Worm (Caenorhabditis elegans): Measurements from ENCODE around the gene Y43F8B.29.

Gene Y43F8B.29

DNA sequence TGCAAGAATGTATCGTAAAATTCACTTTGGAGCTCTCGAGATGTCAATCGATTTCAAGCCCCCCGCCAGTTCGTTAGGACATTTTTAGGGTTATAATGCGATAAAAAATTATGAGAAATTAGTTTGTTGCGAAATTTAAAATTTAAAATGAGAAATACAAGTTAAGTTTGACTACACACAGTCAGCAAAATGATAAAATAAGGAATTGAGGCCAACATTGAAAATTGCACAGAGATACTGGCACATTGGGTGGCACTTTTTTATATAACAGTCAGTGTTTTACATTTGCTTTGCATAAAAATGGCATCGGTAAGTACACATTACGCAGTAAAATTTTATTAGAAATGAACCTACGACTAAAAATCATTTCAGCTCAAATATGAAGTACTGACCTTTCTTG, 23.3 kb upstream of the Y43F8B.29 start, which contains the start of gene Y43F8B.12:
Gene Y43F8B.12, plus strand, starts transcription at position 301 of the 400 bp plus-strand sequence.
- no peak for TF ChIP-seq T22C8.4 (GFP tag; IDR thresholded peaks at IDR 0.05)
- no peak for TF ChIP-seq med-1 (GFP tag; optimal IDR thresholded peaks at IDR 0.05; ENCODE audit: insufficient read depth)
- TF ChIP-seq ref-1 (GFP tag; conservative IDR thresholded peaks at IDR 0.05): no peak
- no peak for TF ChIP-seq tab-1 (GFP tag; IDR thresholded peaks at IDR 0.05)
- no peak for TF ChIP-seq cog-1 (tag; optimal IDR thresholded peaks at IDR 0.05)
- TF ChIP-seq ztf-23 (GFP tag; IDR thresholded peaks at IDR 0.05): no peak

DNA sequence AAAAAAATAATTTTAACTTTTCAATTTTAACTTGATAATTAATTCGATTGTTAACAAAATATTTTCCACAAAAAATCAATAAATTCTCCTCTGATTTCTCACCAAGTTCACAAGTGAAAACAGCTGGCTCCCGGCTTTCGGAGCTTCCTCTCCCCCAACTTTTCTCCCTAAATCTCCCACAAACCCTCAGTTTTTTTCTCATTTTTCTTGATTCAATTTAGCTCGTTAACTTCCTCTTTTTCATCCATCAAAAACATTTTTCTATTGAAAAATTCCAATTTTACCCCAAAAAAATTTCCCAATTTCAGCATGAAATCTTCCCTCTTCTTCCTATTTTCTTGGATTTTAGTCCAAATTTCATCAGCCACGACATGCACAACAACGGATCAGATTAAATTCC, 21.0 kb upstream of the Y43F8B.29 start, which contains the start of gene Y43F8B.11:
Gene Y43F8B.11, plus strand, starts transcription at position 301 of the 400 bp plus-strand sequence.
- TF ChIP-seq T22C8.4 (GFP tag; IDR thresholded peaks at IDR 0.05) (no peak), cog-1 (tag; optimal IDR thresholded peaks at IDR 0.05) (no peak), klf-2 (GFP tag; conservative IDR thresholded peaks at IDR 0.05) (no peak), med-1 (GFP tag; optimal IDR thresholded peaks at IDR 0.05; ENCODE audit: insufficient read depth) (no peak), flt-1 (GFP tag; IDR thresholded peaks at IDR 0.05) (no peak), ztf-29 (GFP tag; IDR thresholded peaks at IDR 0.05) (no peak), ref-1 (GFP tag; conservative IDR thresholded peaks at IDR 0.05) (no peak), tab-1 (GFP tag; IDR thresholded peaks at IDR 0.05) (no peak), ztf-23 (GFP tag; IDR thresholded peaks at IDR 0.05) (no peak)

DNA sequence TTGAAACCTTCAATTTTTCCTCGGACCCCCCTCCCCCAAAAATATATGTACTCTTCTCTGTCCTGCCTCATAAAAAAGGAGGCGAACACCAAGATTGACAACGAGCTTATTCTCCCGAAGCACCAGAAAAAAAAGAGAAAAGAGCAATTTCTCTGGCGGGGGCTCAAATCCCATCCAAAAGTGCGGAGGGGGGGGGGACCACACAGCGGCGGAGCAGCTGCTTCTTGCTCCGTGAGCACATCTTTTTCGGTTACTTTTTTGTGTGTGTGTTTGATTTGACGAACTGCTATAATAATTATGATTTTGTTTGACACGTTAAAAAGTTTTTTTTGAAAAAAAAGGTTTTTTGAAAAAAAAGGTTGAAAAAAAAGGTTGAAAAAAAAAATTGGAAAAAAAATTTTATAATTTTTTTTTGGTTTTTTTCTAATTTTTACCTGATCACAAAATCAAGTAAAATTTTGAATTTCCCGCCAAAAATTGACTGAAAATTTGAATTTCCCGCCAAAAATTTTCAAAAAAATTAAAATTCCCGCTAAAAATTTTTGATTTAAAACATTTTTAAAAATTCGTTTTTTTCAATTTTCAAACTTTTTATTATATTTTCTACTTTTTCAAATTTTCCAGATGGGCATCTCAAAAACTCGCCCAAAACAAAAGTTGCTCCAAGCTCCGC, 17.4 kb upstream of the Y43F8B.29 start, which contains the start of gene Y43F8B.10:
Gene Y43F8B.10, plus strand, starts transcription at position 623 of the 673 bp plus-strand sequence.
- TF ChIP-seq ref-1 (GFP tag; conservative IDR thresholded peaks at IDR 0.05): no peak
- no peak for TF ChIP-seq med-1 (GFP tag; optimal IDR thresholded peaks at IDR 0.05; ENCODE audit: insufficient read depth)
- no peak for TF ChIP-seq T22C8.4 (GFP tag; IDR thresholded peaks at IDR 0.05)
- TF ChIP-seq cog-1 (tag; optimal IDR thresholded peaks at IDR 0.05): no peak
- TF ChIP-seq klf-2 (GFP tag; conservative IDR thresholded peaks at IDR 0.05): no peak
- TF ChIP-seq tab-1 (GFP tag; IDR thresholded peaks at IDR 0.05): no peak
- TF ChIP-seq ztf-29 (GFP tag; IDR thresholded peaks at IDR 0.05): no peak
- no peak for TF ChIP-seq ztf-23 (GFP tag; IDR thresholded peaks at IDR 0.05)
- no peak for TF ChIP-seq flt-1 (GFP tag; IDR thresholded peaks at IDR 0.05)

DNA sequence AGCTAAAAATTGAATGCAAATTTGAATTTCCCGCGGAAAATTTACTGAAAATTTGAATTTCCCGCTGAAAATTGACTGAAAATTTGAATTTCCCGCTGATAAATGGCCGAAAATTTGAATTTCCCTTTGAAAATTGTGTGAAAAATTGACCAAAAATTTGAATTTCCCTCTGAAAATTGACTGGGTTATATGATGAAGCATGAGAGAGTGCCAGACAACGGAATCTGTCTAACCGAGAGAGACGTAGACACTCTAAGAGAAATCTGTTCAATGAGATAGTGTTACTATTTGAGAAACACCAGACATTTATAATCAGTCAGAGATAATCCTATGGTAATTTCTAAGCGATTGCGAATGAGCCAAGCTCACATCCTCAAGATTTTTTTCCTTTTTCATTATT, 14.1 kb upstream of the Y43F8B.29 start:
- TF ChIP-seq klf-2 (GFP tag; conservative IDR thresholded peaks at IDR 0.05) (no peak), tab-1 (GFP tag; IDR thresholded peaks at IDR 0.05) (no peak), flt-1 (GFP tag; IDR thresholded peaks at IDR 0.05) (no peak), ztf-23 (GFP tag; IDR thresholded peaks at IDR 0.05) (no peak), med-1 (GFP tag; optimal IDR thresholded peaks at IDR 0.05; ENCODE audit: insufficient read depth) (no peak), T22C8.4 (GFP tag; IDR thresholded peaks at IDR 0.05) (no peak), ref-1 (GFP tag; conservative IDR thresholded peaks at IDR 0.05) (no peak), cog-1 (tag; optimal IDR thresholded peaks at IDR 0.05) (no peak), ztf-29 (GFP tag; IDR thresholded peaks at IDR 0.05) (no peak)

DNA sequence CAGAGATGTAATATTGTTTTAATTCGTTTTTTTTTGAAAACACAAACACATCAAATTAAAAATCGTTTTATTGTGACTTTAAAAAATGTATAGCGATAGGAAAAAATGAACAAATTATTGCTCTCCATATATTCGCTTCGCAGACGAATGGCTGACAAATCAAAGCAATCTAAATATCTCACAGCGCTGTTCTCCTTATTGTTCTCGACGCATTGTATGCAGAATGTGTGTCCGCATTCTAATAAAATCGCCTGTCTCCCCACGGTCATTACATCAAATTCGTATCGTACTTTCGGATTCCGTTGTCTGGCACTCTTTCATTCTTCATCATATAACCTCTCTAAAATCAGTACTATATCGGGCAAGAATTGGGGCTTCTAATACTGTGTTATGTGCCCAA, 13.6 kb upstream of the Y43F8B.29 start, which contains the start of gene Y43F8B.9:
Gene Y43F8B.9, plus strand, starts transcription at position 301 of the 400 bp plus-strand sequence.
- no peak for TF ChIP-seq tab-1 (GFP tag; IDR thresholded peaks at IDR 0.05)
- no peak for TF ChIP-seq klf-2 (GFP tag; conservative IDR thresholded peaks at IDR 0.05)
- TF ChIP-seq T22C8.4 (GFP tag; IDR thresholded peaks at IDR 0.05): no peak
- no peak for TF ChIP-seq flt-1 (GFP tag; IDR thresholded peaks at IDR 0.05)
- no peak for TF ChIP-seq ref-1 (GFP tag; conservative IDR thresholded peaks at IDR 0.05)
- TF ChIP-seq ztf-29 (GFP tag; IDR thresholded peaks at IDR 0.05): no peak

DNA sequence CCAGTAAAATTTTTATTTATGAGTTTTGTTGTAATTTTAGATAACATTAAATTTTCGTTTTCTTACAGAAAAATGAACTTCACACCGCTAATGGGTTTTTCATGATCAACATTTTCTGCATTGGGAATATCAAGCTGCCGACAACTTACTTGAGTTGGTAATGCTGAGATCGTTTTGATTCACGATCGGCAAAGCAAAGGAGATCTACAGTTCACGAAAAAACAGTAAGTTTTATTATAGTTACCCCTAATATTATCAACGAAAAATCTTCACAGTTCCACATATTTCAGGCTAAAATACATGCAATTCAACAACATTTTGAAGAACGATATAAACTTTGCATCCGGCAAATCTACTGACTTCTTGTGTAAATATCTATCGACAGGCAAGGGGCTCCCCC, 8.9 kb upstream of the Y43F8B.29 start, which contains the start of gene Y43F8B.22:
Gene Y43F8B.22, plus strand, starts transcription at position 301 of the 400 bp plus-strand sequence.
- TF ChIP-seq tab-1 (GFP tag; IDR thresholded peaks at IDR 0.05) (no peak), flt-1 (GFP tag; IDR thresholded peaks at IDR 0.05) (no peak), cog-1 (tag; optimal IDR thresholded peaks at IDR 0.05) (no peak), ref-1 (GFP tag; conservative IDR thresholded peaks at IDR 0.05) (no peak), med-1 (GFP tag; optimal IDR thresholded peaks at IDR 0.05; ENCODE audit: insufficient read depth) (no peak), T22C8.4 (GFP tag; IDR thresholded peaks at IDR 0.05) (no peak), ztf-23 (GFP tag; IDR thresholded peaks at IDR 0.05) (no peak), klf-2 (GFP tag; conservative IDR thresholded peaks at IDR 0.05) (no peak), ztf-29 (GFP tag; IDR thresholded peaks at IDR 0.05) (no peak)

DNA sequence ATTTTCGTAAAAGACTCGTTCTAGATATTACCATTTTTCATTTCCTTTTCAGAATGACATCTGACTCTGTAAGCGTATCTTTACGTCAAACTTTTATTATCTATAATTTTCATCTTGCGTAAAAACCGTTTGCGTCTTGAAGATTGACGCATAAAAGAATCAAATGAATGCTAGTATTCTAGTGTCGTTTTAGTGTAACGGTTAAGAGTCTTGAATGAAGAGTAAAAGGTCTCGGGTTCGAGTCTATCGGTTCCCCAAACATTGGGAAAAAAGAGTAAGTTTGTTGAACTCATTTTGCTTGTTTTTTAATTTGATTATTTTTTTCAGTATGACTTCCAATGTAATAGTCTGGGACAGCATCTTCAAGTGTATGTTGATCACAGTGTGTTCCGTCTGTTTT, 6.9 kb upstream of the Y43F8B.29 start, which contains the start of gene Y43F8B.17:
Gene Y43F8B.17, plus strand, starts transcription at position 215 of the 400 bp plus-strand sequence.
- TF ChIP-seq tab-1 (GFP tag; IDR thresholded peaks at IDR 0.05): no peak
- TF ChIP-seq med-1 (GFP tag; optimal IDR thresholded peaks at IDR 0.05; ENCODE audit: insufficient read depth): no peak
- TF ChIP-seq ztf-29 (GFP tag; IDR thresholded peaks at IDR 0.05): no peak
- no peak for TF ChIP-seq T22C8.4 (GFP tag; IDR thresholded peaks at IDR 0.05)
- TF ChIP-seq ztf-23 (GFP tag; IDR thresholded peaks at IDR 0.05): no peak
- no peak for TF ChIP-seq flt-1 (GFP tag; IDR thresholded peaks at IDR 0.05)
- TF ChIP-seq klf-2 (GFP tag; conservative IDR thresholded peaks at IDR 0.05): no peak
- no peak for TF ChIP-seq cog-1 (tag; optimal IDR thresholded peaks at IDR 0.05)
- TF ChIP-seq ref-1 (GFP tag; conservative IDR thresholded peaks at IDR 0.05): no peak

DNA sequence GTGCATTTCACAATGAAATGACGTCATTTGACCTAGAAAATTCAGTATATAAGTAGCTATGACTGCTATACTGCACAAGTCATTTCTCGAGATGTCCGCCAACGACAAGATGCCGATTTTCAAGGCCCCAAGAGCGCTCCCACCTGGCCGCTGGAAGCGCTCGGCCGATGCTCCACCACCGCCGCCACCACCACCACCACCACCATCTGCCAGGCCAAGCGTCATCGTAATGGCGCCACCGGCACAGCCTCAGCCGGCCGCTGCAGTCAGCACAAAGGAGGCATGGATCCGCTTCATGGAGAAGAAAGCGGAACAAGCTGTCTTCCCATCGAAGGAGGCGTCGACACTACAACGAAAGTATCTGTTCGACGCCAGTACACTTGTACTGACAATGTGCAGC, 6.1 kb upstream of the Y43F8B.29 start, which contains the start of gene Y43F8B.28:
Gene Y43F8B.28, plus strand, starts transcription at position 59 of the 400 bp plus-strand sequence.
- TF ChIP-seq cog-1 (tag; optimal IDR thresholded peaks at IDR 0.05) (no peak), ztf-23 (GFP tag; IDR thresholded peaks at IDR 0.05) (no peak), flt-1 (GFP tag; IDR thresholded peaks at IDR 0.05) (no peak), T22C8.4 (GFP tag; IDR thresholded peaks at IDR 0.05) (no peak), klf-2 (GFP tag; conservative IDR thresholded peaks at IDR 0.05) (no peak), tab-1 (GFP tag; IDR thresholded peaks at IDR 0.05) (no peak), ztf-29 (GFP tag; IDR thresholded peaks at IDR 0.05) (no peak), med-1 (GFP tag; optimal IDR thresholded peaks at IDR 0.05; ENCODE audit: insufficient read depth) (no peak), ref-1 (GFP tag; conservative IDR thresholded peaks at IDR 0.05) (no peak)

DNA sequence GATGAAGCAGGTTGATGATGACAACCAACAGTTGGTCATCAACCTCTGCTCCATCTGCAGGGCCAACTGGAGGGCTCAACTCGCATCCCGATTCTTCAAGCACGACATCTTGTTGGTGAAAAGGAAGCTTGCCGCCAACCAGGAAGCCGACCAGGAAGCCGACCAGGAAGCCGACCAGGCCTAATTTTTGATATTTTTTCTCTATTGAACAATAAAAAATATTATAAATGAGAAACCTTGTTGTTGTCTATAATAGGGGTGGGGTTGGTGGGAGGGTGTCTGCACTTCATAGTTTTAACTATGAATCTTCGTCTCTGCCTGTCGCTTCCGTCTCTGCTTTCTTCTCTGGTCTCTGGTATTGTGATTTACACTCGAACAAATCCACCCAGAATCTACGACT, 5.7 kb upstream of the Y43F8B.29 start, which contains the start of gene Y43F8B.18:
Gene Y43F8B.18, plus strand, starts transcription at position 301 of the 400 bp plus-strand sequence.
- TF ChIP-seq ztf-29 (GFP tag; IDR thresholded peaks at IDR 0.05) (no peak), flt-1 (GFP tag; IDR thresholded peaks at IDR 0.05) (no peak), klf-2 (GFP tag; conservative IDR thresholded peaks at IDR 0.05) (no peak), cog-1 (tag; optimal IDR thresholded peaks at IDR 0.05) (no peak), ztf-23 (GFP tag; IDR thresholded peaks at IDR 0.05) (no peak), ref-1 (GFP tag; conservative IDR thresholded peaks at IDR 0.05) (no peak)
